Worm (Caenorhabditis elegans) whole organism, L4/young adult: Measurements from ENCODE around the gene mks-5.

Experiments
- dao-5 ChIP-seq: sonication (generic microtip); optimal IDR thresholded peaks from 2 replicates; lab custom pipeline; 2016; ENCODE audit warnings: missing genotype, missing genetic modification characterization, moderate library complexity, missing compliant biosample characterization
- him-1 ChIP-seq: sonication (generic microtip); optimal IDR thresholded peaks from 2 replicates; lab custom pipeline; 2016; ENCODE audit warnings: missing genotype, missing genetic modification reagents, missing genetic modification characterization, missing compliant biosample characterization

- TF ChIP-seq dao-5 (no peak), him-1 (tag; lab: Kevin White, UChicago) (no peak)
These were observed 35.4 kb downstream of the mks-5 start for ce11 chrII:10755455-10755854.
